Worm (Caenorhabditis elegans) whole organism, midembryonic: Measurements from ENCODE around the gene mpz-6.

Experiments
- T22C8.4 ChIP-seq: fragments of 200-800 bp; sonication (Bioruptor generic); IDR thresholded peaks from 2 replicates; pipeline ENCODE4 v1.3.6; 2022; ENCODE audit warnings: missing genetic modification characterization, missing compliant biosample characterization
- cog-1 ChIP-seq: sonication (generic microtip); optimal IDR thresholded peaks from 2 replicates; lab custom pipeline; 2016; ENCODE audit warnings: missing genetic modification characterization, missing compliant biosample characterization
- flt-1 ChIP-seq: fragments of 200-800 bp; sonication (Bioruptor generic); IDR thresholded peaks from 2 replicates; pipeline ENCODE4 v1.3.6; 2022; ENCODE audit warnings: missing genetic modification characterization, missing compliant biosample characterization
- klf-2 ChIP-seq: fragments of 200-800 bp; sonication (Bioruptor generic); conservative IDR thresholded peaks from 2 replicates; pipeline ENCODE4 v1.3.6; 2022; ENCODE audit warnings: missing genetic modification reagents, missing genetic modification characterization, missing compliant biosample characterization
- med-1 ChIP-seq: sonication (generic microtip); optimal IDR thresholded peaks from 2 replicates; lab custom pipeline; 2017; ENCODE audit warnings: missing genetic modification characterization, mild to moderate bottlenecking, missing compliant biosample characterization, antibody characterized with exemption, missing genetic modification reagents; ENCODE audit not compliant: insufficient read depth
- ref-1 ChIP-seq: fragments of 200-800 bp; sonication (Bioruptor generic); conservative IDR thresholded peaks from 2 replicates; pipeline ENCODE4 v1.3.6; 2022; ENCODE audit warnings: missing genetic modification reagents, missing genetic modification characterization, missing compliant biosample characterization
- tab-1 ChIP-seq: fragments of 200-800 bp; sonication (Bioruptor generic); IDR thresholded peaks from 2 replicates; pipeline ENCODE4 v1.3.6; 2022; ENCODE audit warnings: missing genetic modification characterization, missing compliant biosample characterization
- ztf-23 ChIP-seq: fragments of 200-800 bp; sonication (Bioruptor generic); IDR thresholded peaks from 2 replicates; pipeline ENCODE4 v1.3.6; 2022; ENCODE audit warnings: missing genetic modification reagents, missing genetic modification characterization, missing compliant biosample characterization
- ztf-29 ChIP-seq: fragments of 200-800 bp; sonication (Bioruptor generic); IDR thresholded peaks from 2 replicates; pipeline ENCODE4 v1.3.6; 2022; ENCODE audit warnings: missing genetic modification reagents, missing genetic modification characterization, missing compliant biosample characterization

mpz-6 gene

DNA sequence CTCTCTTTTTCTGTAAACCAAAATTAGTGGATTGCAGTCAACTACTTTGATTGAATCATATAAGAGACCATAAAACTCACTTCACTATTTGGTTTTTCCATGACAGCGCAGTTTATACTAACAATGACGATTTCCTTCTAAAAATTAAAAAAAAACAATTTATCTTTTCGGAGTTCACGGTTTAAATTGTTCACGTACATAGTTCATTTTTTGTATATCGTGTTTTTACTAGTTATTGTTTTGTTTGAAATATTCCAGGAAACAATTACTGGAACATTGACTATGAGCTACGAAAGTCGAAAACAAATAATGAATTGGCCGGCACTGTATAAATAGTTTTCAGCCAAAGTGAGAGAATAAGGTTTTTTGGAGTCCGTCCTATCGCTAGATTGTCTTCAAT, 14.2 kb downstream of the mpz-6 start, which contains the start of gene lido-17:
Gene lido-17 (minus strand): TSS at position 101 of the 400 bp plus-strand sequence.
- no peak for TF ChIP-seq ztf-29 (GFP tag; lab: Robert Waterston, UW)
- no peak for TF ChIP-seq ztf-23 (GFP tag; lab: Robert Waterston, UW)
- TF ChIP-seq med-1 = no peak
- TF ChIP-seq tab-1 (GFP tag; lab: Robert Waterston, UW) = no peak
- no peak for TF ChIP-seq ref-1 (GFP tag; lab: Robert Waterston, UW)
- no peak for TF ChIP-seq flt-1 (GFP tag; lab: Robert Waterston, UW)
- TF ChIP-seq cog-1 (tag; lab: Kevin White, UChicago) = no peak
- no peak for TF ChIP-seq klf-2 (GFP tag; lab: Robert Waterston, UW)

DNA sequence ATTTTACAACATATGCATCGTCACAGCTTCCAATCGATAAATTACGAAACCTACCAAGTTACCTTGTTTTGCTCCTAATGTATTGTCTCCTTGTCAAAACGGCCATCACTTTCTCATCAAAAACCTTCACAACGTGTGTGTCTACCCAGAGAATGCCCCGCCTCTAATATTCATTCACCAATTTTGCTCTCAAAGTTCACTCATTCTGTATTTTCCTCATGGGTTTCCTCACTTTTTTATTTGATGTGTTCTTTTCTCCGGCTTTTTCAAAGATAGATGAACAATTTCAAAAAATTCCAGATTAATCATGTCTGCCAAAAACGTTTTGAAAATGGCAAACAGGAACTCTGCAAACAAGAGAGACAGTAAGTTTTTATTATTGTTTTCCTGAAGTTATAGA, 21.7 kb downstream of the mpz-6 start, which contains the start of gene C06C3.7:
Gene C06C3.7 (plus strand): TSS at position 301 of the 400 bp plus-strand sequence.
- no peak for TF ChIP-seq ztf-23 (GFP tag; lab: Robert Waterston, UW)
- no peak for TF ChIP-seq tab-1 (GFP tag; lab: Robert Waterston, UW)
- TF ChIP-seq flt-1 (GFP tag; lab: Robert Waterston, UW) = no peak
- no peak for TF ChIP-seq cog-1 (tag; lab: Kevin White, UChicago)
- TF ChIP-seq klf-2 (GFP tag; lab: Robert Waterston, UW) = no peak
- no peak for TF ChIP-seq ztf-29 (GFP tag; lab: Robert Waterston, UW)
- TF ChIP-seq T22C8.4 (GFP tag; lab: Robert Waterston, UW) = no peak
- TF ChIP-seq ref-1 (GFP tag; lab: Robert Waterston, UW) = no peak
- TF ChIP-seq med-1 = no peak

DNA sequence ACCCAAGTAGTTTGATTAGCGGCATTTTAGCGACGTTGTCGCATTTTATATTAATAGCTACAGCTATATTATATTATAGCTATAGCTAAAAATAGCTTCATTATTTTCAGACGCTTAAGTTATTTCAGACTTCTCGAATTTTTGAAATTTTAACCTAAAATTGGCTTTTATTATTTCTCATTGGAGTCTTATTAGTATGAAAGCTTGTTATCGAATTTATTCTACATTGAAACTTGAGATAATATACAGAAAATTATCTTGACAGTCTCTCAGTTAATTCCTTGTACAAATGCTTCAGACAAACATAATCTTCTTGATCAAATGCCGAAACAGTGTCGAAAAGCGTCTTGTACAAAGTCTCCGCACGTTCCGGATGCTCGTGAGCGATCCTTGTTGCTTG, 27.1 kb downstream of the mpz-6 start, which contains the start of gene srh-48:
Gene srh-48 (plus strand): TSS at position 301 of the 400 bp plus-strand sequence.
- no peak for TF ChIP-seq ztf-29 (GFP tag; lab: Robert Waterston, UW)
- TF ChIP-seq flt-1 (GFP tag; lab: Robert Waterston, UW) = no peak
- no peak for TF ChIP-seq T22C8.4 (GFP tag; lab: Robert Waterston, UW)
- no peak for TF ChIP-seq klf-2 (GFP tag; lab: Robert Waterston, UW)
- no peak for TF ChIP-seq ref-1 (GFP tag; lab: Robert Waterston, UW)
- TF ChIP-seq med-1 = no peak
- no peak for TF ChIP-seq tab-1 (GFP tag; lab: Robert Waterston, UW)
- no peak for TF ChIP-seq ztf-23 (GFP tag; lab: Robert Waterston, UW)
- TF ChIP-seq cog-1 (tag; lab: Kevin White, UChicago) = no peak

ce11 chrII:9378174-9378573, 28.7 kb downstream of the mpz-6 start:
- no peak for TF ChIP-seq tab-1 (GFP tag; lab: Robert Waterston, UW)

ce11 chrII:9377158-9377557, 29.8 kb downstream of the mpz-6 start, which contains the start of gene C06C3.10:
Gene C06C3.10 (minus strand): TSS chrII:9377258.
- no peak for TF ChIP-seq cog-1 (tag; lab: Kevin White, UChicago)

- TF ChIP-seq ref-1 (GFP tag; lab: Robert Waterston, UW) (no peak), klf-2 (GFP tag; lab: Robert Waterston, UW) (no peak), ztf-23 (GFP tag; lab: Robert Waterston, UW) (no peak), ztf-29 (GFP tag; lab: Robert Waterston, UW) (no peak)
These were observed 32.1 kb downstream of the mpz-6 start, which contains the start of gene C06C3.12 for ce11 chrII:9374807-9375206. Gene C06C3.12 (plus strand): TSS chrII:9375107.

ce11 chrII:9372991-9373390, 33.9 kb downstream of the mpz-6 start, which contains the start of gene C06C3.4:
Gene C06C3.4 (plus strand): TSS chrII:9373291.
- no peak for TF ChIP-seq T22C8.4 (GFP tag; lab: Robert Waterston, UW)
- TF ChIP-seq flt-1 (GFP tag; lab: Robert Waterston, UW) = no peak
- no peak for TF ChIP-seq klf-2 (GFP tag; lab: Robert Waterston, UW)
- no peak for TF ChIP-seq tab-1 (GFP tag; lab: Robert Waterston, UW)
- no peak for TF ChIP-seq ref-1 (GFP tag; lab: Robert Waterston, UW)
- TF ChIP-seq ztf-29 (GFP tag; lab: Robert Waterston, UW) = no peak

- TF ChIP-seq T22C8.4 (GFP tag; lab: Robert Waterston, UW) (no peak), med-1 (no peak), ztf-23 (GFP tag; lab: Robert Waterston, UW) (no peak), tab-1 (GFP tag; lab: Robert Waterston, UW) (no peak), ztf-29 (GFP tag; lab: Robert Waterston, UW) (no peak), flt-1 (GFP tag; lab: Robert Waterston, UW) (no peak), cog-1 (tag; lab: Kevin White, UChicago) (no peak), ref-1 (GFP tag; lab: Robert Waterston, UW) (no peak), klf-2 (GFP tag; lab: Robert Waterston, UW) (no peak)
These were observed 34.5 kb downstream of the mpz-6 start, which contains the start of gene C06C3.3 for ce11 chrII:9372393-9372792. Gene C06C3.3 (minus strand): TSS chrII:9372493.

DNA sequence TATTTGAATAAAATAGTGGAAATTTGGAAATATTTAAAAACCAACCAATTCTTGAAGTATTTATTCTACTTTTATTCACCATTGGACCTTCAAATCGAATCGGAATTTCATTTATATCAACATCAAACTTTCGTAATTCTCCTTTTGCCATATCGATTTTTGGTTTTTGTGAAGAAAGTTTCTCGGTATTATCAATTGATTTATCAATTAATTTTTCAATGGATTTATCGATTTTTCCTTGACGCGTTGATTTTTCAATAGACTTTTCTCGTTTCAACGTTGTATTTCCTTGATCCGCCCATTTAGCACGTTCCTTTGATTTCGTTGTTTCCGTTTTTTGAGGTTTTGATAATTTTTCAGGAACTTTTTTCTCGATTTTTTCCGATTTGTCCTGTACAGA, 37.5 kb downstream of the mpz-6 start:
- TF ChIP-seq cog-1 (tag; lab: Kevin White, UChicago) (no peak), ref-1 (GFP tag; lab: Robert Waterston, UW) (no peak), tab-1 (GFP tag; lab: Robert Waterston, UW) (no peak), T22C8.4 (GFP tag; lab: Robert Waterston, UW) (0 out of 2 replicates have a peak, but pooled peaks have one; percentile 6), ztf-23 (GFP tag; lab: Robert Waterston, UW) (no peak)

DNA sequence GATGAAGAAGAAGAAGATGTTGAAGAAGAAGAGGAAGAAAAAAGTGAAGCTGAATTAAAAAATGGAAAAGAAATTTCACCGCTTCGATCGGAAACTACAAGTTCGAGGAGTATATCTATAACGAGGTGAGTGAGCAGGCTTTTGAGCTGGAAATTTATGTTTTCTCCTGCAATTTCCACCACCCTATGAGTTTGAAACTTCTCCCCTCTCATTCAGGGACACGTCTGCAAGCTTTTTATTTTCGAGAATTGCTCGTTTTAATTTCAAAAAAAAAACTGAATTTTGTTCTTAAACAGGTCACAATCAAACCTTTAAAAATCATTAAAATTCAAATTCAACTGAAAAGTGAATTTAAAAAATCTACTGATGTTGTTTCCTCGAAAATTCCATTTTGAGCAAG, 44.7 kb downstream of the mpz-6 start:
- no peak for TF ChIP-seq T22C8.4 (GFP tag; lab: Robert Waterston, UW)
- no peak for TF ChIP-seq klf-2 (GFP tag; lab: Robert Waterston, UW)
- TF ChIP-seq tab-1 (GFP tag; lab: Robert Waterston, UW) = no peak
- no peak for TF ChIP-seq flt-1 (GFP tag; lab: Robert Waterston, UW)
- TF ChIP-seq med-1 = no peak
- no peak for TF ChIP-seq ztf-23 (GFP tag; lab: Robert Waterston, UW)
- TF ChIP-seq ref-1 (GFP tag; lab: Robert Waterston, UW) = no peak
- no peak for TF ChIP-seq cog-1 (tag; lab: Kevin White, UChicago)
- TF ChIP-seq ztf-29 (GFP tag; lab: Robert Waterston, UW) = no peak
